Worm (Caenorhabditis elegans): ENCODE data around the gene acbp-6.

- TF ChIP-seq B0261.1 (tag; optimal IDR thresholded peaks at IDR 0.05) = peak; percentile 31
- TF ChIP-seq ztf-26 (tag; optimal IDR thresholded peaks at IDR 0.05) = peak; percentile 94
- peak; percentile 81 for TF ChIP-seq attf-3 (GFP tag; conservative IDR thresholded peaks at IDR 0.05)
- no peak for TF ChIP-seq nfya-2 (GFP tag; IDR thresholded peaks at IDR 0.05)
- peak; percentile 91 for TF ChIP-seq madf-10 (tag; optimal IDR thresholded peaks at IDR 0.05)
- TF ChIP-seq hlh-26 (GFP tag; conservative IDR thresholded peaks at IDR 0.05) = no peak
- peak; percentile 100 for TF ChIP-seq madf-3 (GFP tag; IDR thresholded peaks at IDR 0.05)
- peak; percentile 85 for TF ChIP-seq Y53G8AR.9 (GFP tag; conservative IDR thresholded peaks at IDR 0.05)
- TF ChIP-seq lin-40 (tag; optimal IDR thresholded peaks at IDR 0.05) = peak; percentile 91
- peak; percentile 14 for TF ChIP-seq akir-1 (GFP tag; optimal IDR thresholded peaks at IDR 0.05)
- no peak for TF ChIP-seq ama-1 (optimal IDR thresholded peaks at IDR 0.05)
- TF ChIP-seq ama-1 (GFP tag; optimal IDR thresholded peaks at IDR 0.05) = no peak
Observed at ce11 chrII:11967507-11968127, 5.9 kb downstream of the acbp-6 start, which contains the start of gene W03C9.5.
